Worm (Caenorhabditis elegans) whole organism, L4 larva: Measurements from ENCODE around the gene nhr-221.
"Not testable (repeated sequence)": the region's sequence is repeated elsewhere in the genome, so short reads cannot be mapped to it uniquely, and the experiment has no call there.

Source experiments
- D1046.2 ChIP-seq: fragments of 200-800 bp; sonication (Bioruptor generic); IDR thresholded peaks from 2 replicates; pipeline ENCODE4 v1.3.6; 2022; ENCODE audit warnings: missing genetic modification characterization, missing compliant biosample characterization
- F26F4.8 ChIP-seq: fragments of 200-800 bp; sonication (Bioruptor generic); conservative IDR thresholded peaks from 2 replicates; pipeline ENCODE4 v1.3.6; 2022; ENCODE audit warnings: missing genetic modification characterization, missing compliant biosample characterization
- F37D6.2 ChIP-seq: sonication (generic microtip); optimal IDR thresholded peaks from 2 replicates; lab custom pipeline; 2016; ENCODE audit warnings: mild to moderate bottlenecking, missing genetic modification characterization, missing compliant biosample characterization
- T20F7.1 ChIP-seq: fragments of 200-800 bp; sonication (Bioruptor generic); optimal IDR thresholded peaks from 2 replicates; lab custom pipeline; 2018; ENCODE audit warnings: mild to moderate bottlenecking, missing genetic modification characterization, missing compliant biosample characterization
- Y75B8A.6 ChIP-seq: fragments of 200-800 bp; sonication (Bioruptor generic); IDR thresholded peaks from 2 replicates; pipeline ENCODE4 v1.3.6; 2022; ENCODE audit warnings: missing genetic modification reagents, missing genetic modification characterization, missing compliant biosample characterization
- aha-1 ChIP-seq: fragments of 150-350 bp; peaks from one replicate; lab custom pipeline; 2014; ENCODE audit warnings: missing biosample characterization, missing genetic modification characterization
- ceh-28 ChIP-seq: fragments of 150-350 bp; optimal IDR thresholded peaks from 2 replicates; lab custom pipeline; 2014; ENCODE audit warnings: missing biosample characterization, missing genetic modification reagents, missing genetic modification characterization
- ceh-82 ChIP-seq: sonication (generic microtip); optimal IDR thresholded peaks from 2 replicates; lab custom pipeline; 2017; ENCODE audit warnings: missing biosample characterization, missing genetic modification characterization
- cey-2 ChIP-seq: sonication (generic microtip); optimal IDR thresholded peaks from 3 replicates; lab custom pipeline; 2017; ENCODE audit warnings: missing genetic modification characterization, mild to moderate bottlenecking, missing compliant biosample characterization, antibody characterized with exemption, borderline replicate concordance; ENCODE audit not compliant: insufficient read depth
- daf-16 ChIP-seq, 3 experiments: sonication (generic microtip); optimal IDR thresholded peaks; 2 replicates each; lab custom pipeline; 2016 to 2017; ENCODE audit warnings: missing genetic modification characterization in 3 of 3, missing genetic modification reagents in 3 of 3, mild to moderate bottlenecking in 2 of 3, missing compliant biosample characterization in 2 of 3, missing biosample characterization in 1 of 3, moderate library complexity in 1 of 3
- daf-8 ChIP-seq: fragments of 200-800 bp; sonication (Bioruptor generic); IDR thresholded peaks from 2 replicates; pipeline ENCODE4 v1.3.6; 2022; ENCODE audit warnings: missing genetic modification characterization, missing compliant biosample characterization
- egl-27 ChIP-seq: sonication (generic microtip); optimal IDR thresholded peaks from 3 replicates; lab custom pipeline; 2017; ENCODE audit warnings: missing biosample characterization, missing genetic modification reagents, missing genetic modification characterization
- fos-1 ChIP-seq: fragments of 150-350 bp; optimal IDR thresholded peaks from 2 replicates; lab custom pipeline; 2014; ENCODE audit warnings: missing biosample characterization, missing genetic modification characterization
- lin-29 ChIP-seq: fragments of 200-800 bp; sonication (Bioruptor generic); IDR thresholded peaks from 2 replicates; pipeline ENCODE4 v1.3.6; 2022; ENCODE audit warnings: missing genetic modification reagents, missing genetic modification characterization, missing compliant biosample characterization
- lsy-2 ChIP-seq, 2 experiments: fragments of 150-350 bp in 1 of 2; sonication (generic microtip) in 1 of 2; optimal IDR thresholded peaks; 2 replicates each; lab custom pipeline; 2014 to 2017; ENCODE audit warnings: missing biosample characterization in 2 of 2, missing genetic modification characterization in 2 of 2
- mdt-29 ChIP-seq: fragments of 200-800 bp; sonication (Bioruptor generic); IDR thresholded peaks from 2 replicates; pipeline ENCODE4 v1.3.6; 2022; ENCODE audit warnings: missing genetic modification reagents, missing genetic modification characterization, missing compliant biosample characterization
- mxl-3 ChIP-seq: fragments of 200-800 bp; sonication (Bioruptor generic); optimal IDR thresholded peaks from 2 replicates; lab custom pipeline; 2018; ENCODE audit warnings: mild to moderate bottlenecking, missing genetic modification characterization, missing compliant biosample characterization
- nhr-102 ChIP-seq: sonication (generic microtip); optimal IDR thresholded peaks from 2 replicates; lab custom pipeline; 2016; ENCODE audit warnings: mild to moderate bottlenecking, missing genetic modification characterization, moderate library complexity, missing compliant biosample characterization
- nhr-28 ChIP-seq: fragments of 150-350 bp; optimal IDR thresholded peaks from 2 replicates; lab custom pipeline; 2014; ENCODE audit warnings: missing biosample characterization, missing genetic modification characterization
- nhr-77 ChIP-seq: fragments of 150-350 bp; optimal IDR thresholded peaks from 2 replicates; lab custom pipeline; 2014; ENCODE audit warnings: missing biosample characterization, missing genetic modification characterization
- pha-4 ChIP-seq, 2 experiments: fragments of 150-350 bp in 1 of 2; fragments of 200-800 bp in 1 of 2; sonication (Bioruptor generic) in 1 of 2; IDR thresholded peaks in 1 of 2; optimal IDR thresholded peaks in 1 of 2; 2 replicates each; pipeline versions ENCODE4 v1.3.6 to Lab custom; 2014 to 2022; ENCODE audit warnings: missing genetic modification characterization in 2 of 2, missing genetic modification reagents in 2 of 2, missing biosample characterization in 1 of 2, missing compliant biosample characterization in 1 of 2
- pqm-1 ChIP-seq: sonication (generic microtip); optimal IDR thresholded peaks from 2 replicates; lab custom pipeline; 2017; ENCODE audit warnings: missing biosample characterization, missing genetic modification characterization
- snpc-1.2 ChIP-seq: fragments of 200-800 bp; sonication (Bioruptor generic); IDR thresholded peaks from 2 replicates; pipeline ENCODE4 v1.3.6; 2022; ENCODE audit warnings: missing genetic modification reagents, missing genetic modification characterization, missing compliant biosample characterization
- spr-1 ChIP-seq: sonication (generic microtip); optimal IDR thresholded peaks from 2 replicates; lab custom pipeline; 2016; ENCODE audit warnings: mild to moderate bottlenecking, missing genetic modification characterization, missing compliant biosample characterization
- spr-3 ChIP-seq: fragments of 200-800 bp; sonication (Bioruptor generic); optimal IDR thresholded peaks from 2 replicates; lab custom pipeline; 2018; ENCODE audit warnings: mild to moderate bottlenecking, missing genetic modification characterization, missing compliant biosample characterization
- tra-1 ChIP-seq: fragments of 200-800 bp; sonication (Bioruptor generic); IDR thresholded peaks from 2 replicates; pipeline ENCODE4 v1.3.6; 2022; ENCODE audit warnings: missing genetic modification reagents, missing genetic modification characterization, missing compliant biosample characterization
- unc-62 ChIP-seq, 3 experiments: fragments of 150-350 bp in 1 of 3; sonication (generic microtip); optimal IDR thresholded peaks in 2 of 3; peaks in 1 of 3; 1 replicate in 1 of 3; 2 replicates in 2 of 3; lab custom pipeline; 2014 to 2017; ENCODE audit warnings: missing biosample characterization in 3 of 3, missing genetic modification characterization in 3 of 3, missing genetic modification reagents in 3 of 3, missing genotype in 1 of 3
- zip-11 ChIP-seq: fragments of 200-800 bp; sonication (Bioruptor generic); IDR thresholded peaks from 2 replicates; pipeline ENCODE4 v1.3.6; 2022; ENCODE audit warnings: missing genetic modification characterization, missing compliant biosample characterization

Gene nhr-221

ce11 chrV:3523262-3523661 lies 11.9 kb downstream of the nhr-221 start, which contains the start of gene irg-1:
Gene irg-1 (plus strand): TSS chrV:3523587.
- TF ChIP-seq pqm-1 (tag; lab: Kevin White, UChicago) = peak; percentile 4
- TF ChIP-seq ceh-28 (tag; lab: Kevin White, UChicago) = no peak
- TF ChIP-seq unc-62 (GFP tag; optimal IDR thresholded peaks at IDR 0.05 in 1 of 2; lab: Kevin White, UChicago) = peak in 1 of 2 experiments; percentile 27
- no peak for TF ChIP-seq unc-62 (tag; optimal IDR thresholded peaks at IDR 0.05; lab: Kevin White, UChicago)
- TF ChIP-seq mdt-29 = no peak
- no peak for TF ChIP-seq pha-4 (GFP tag; IDR thresholded peaks at IDR 0.05; lab: Robert Waterston, UW)
- peak; percentile 30 for TF ChIP-seq pha-4 (tag; optimal IDR thresholded peaks at IDR 0.05; lab: Kevin White, UChicago)
- no peak for TF ChIP-seq daf-16 (GFP tag; optimal IDR thresholded peaks at IDR 0.05; lab: Kevin White, UChicago)
- TF ChIP-seq daf-16 (tag; optimal IDR thresholded peaks at IDR 0.05; lab: Kevin White, UChicago) = peak; percentile 72
- TF ChIP-seq F26F4.8 (GFP tag; lab: Robert Waterston, UW) = no peak
- peak; percentile 54 for TF ChIP-seq nhr-28
- no peak for TF ChIP-seq T20F7.1 (GFP tag; lab: Kevin White, UChicago)
- no peak for TF ChIP-seq mxl-3 (GFP tag; lab: Kevin White, UChicago)
- TF ChIP-seq daf-8 (GFP tag; lab: Robert Waterston, UW) = no peak
- TF ChIP-seq F37D6.2 = no peak
- peak; percentile 56 for TF ChIP-seq aha-1 (tag; lab: Kevin White, UChicago)
- peak; percentile 37 for TF ChIP-seq nhr-77
- no peak for TF ChIP-seq Y75B8A.6 (GFP tag; lab: Robert Waterston, UW)
- no peak for TF ChIP-seq egl-27 (tag; lab: Kevin White, UChicago)
- TF ChIP-seq, all 104 proteins: peak for 7

ce11 chrV:3517889-3518288 lies 17.3 kb downstream of the nhr-221 start, which contains the start of gene str-227:
Gene str-227 (plus strand): TSS chrV:3518189.
- TF ChIP-seq unc-62 (GFP tag; optimal IDR thresholded peaks at IDR 0.05 in 1 of 2; lab: Kevin White, UChicago) (peak in 1 of 2 experiments; percentile 2), unc-62 (tag; optimal IDR thresholded peaks at IDR 0.05; lab: Kevin White, UChicago) (no peak), fos-1 (tag; lab: Kevin White, UChicago) (no peak)

ce11 chrV:3512381-3512780 lies 22.8 kb downstream of the nhr-221 start, which contains the start of gene str-226:
Gene str-226 (plus strand): TSS chrV:3512681.
- no peak for TF ChIP-seq spr-3 (GFP tag; lab: Kevin White, UChicago)
- no peak for TF ChIP-seq ceh-28 (tag; lab: Kevin White, UChicago)
- no peak for TF ChIP-seq ceh-82 (tag; lab: Kevin White, UChicago)
- TF ChIP-seq snpc-1.2 = no peak
- no peak for TF ChIP-seq lin-29 (GFP tag; lab: Robert Waterston, UW)

- peak; percentile 42 for TF ChIP-seq aha-1 (tag; lab: Kevin White, UChicago)
- TF ChIP-seq zip-11 (GFP tag; lab: Robert Waterston, UW) = no peak
These were observed 25.3 kb downstream of the nhr-221 start, which contains the start of gene str-228 for ce11 chrV:3509878-3510277. Gene str-228 (plus strand): TSS chrV:3510178.

ce11 chrV:3507691-3508090 lies 27.5 kb downstream of the nhr-221 start, which contains the start of gene str-225:
Gene str-225 (plus strand): TSS chrV:3507822.
- TF ChIP-seq D1046.2 (GFP tag; lab: Robert Waterston, UW) = no peak
- no peak for TF ChIP-seq cey-2
- peak in 1 of 2 experiments; percentile 93 for TF ChIP-seq unc-62 (GFP tag; optimal IDR thresholded peaks at IDR 0.05 in 1 of 2; lab: Kevin White, UChicago)
- TF ChIP-seq unc-62 (tag; optimal IDR thresholded peaks at IDR 0.05; lab: Kevin White, UChicago) = no peak
- TF ChIP-seq tra-1 (GFP tag; lab: Robert Waterston, UW) = no peak

ce11 chrV:3506252-3506651 lies 28.9 kb downstream of the nhr-221 start, which contains the start of gene ugt-64:
Gene ugt-64 (minus strand): TSS chrV:3506352.
- not testable (repeated sequence) for TF ChIP-seq nhr-102 (tag; lab: Kevin White, UChicago); spr-1 (tag; lab: Kevin White, UChicago); lsy-2 (tag; optimal IDR thresholded peaks at IDR 0.05; lab: Kevin White, UChicago)
